Fruit fly (Drosophila melanogaster) Kc167 (cell line): Measurements from ENCODE around the gene RpL7A.

Experiments used
- Myc ChIP-seq: fragments of >200 bp; optimal IDR thresholded peaks from 2 replicates; lab custom pipeline; 2017; ENCODE audit warnings: missing external identifiers
- Sin3A ChIP-seq: fragments of >200 bp; optimal IDR thresholded peaks from 2 replicates; lab custom pipeline; 2018; ENCODE audit warnings: missing external identifiers
- insv ChIP-seq: fragments of >200 bp; optimal IDR thresholded peaks from 3 replicates; lab custom pipeline; 2018; ENCODE audit warnings: missing external identifiers
- psq ChIP-seq: fragments of >200 bp; optimal IDR thresholded peaks from 2 replicates; lab custom pipeline; 2017; ENCODE audit warnings: missing external identifiers

- TF ChIP-seq psq (lab: Kevin White, UChicago) (no peak), insv (lab: Kevin White, UChicago) (no peak), Sin3A (no peak), Myc (lab: Kevin White, UChicago) (no peak)
These were observed 9.2 kb upstream of the RpL7A start for dm6 chrX:6542331-6542730.
